Worm (Caenorhabditis elegans) whole organism, L2 larva: ENCODE measurements around the gene pat-9.

Experiments
- C34F6.9 ChIP-seq: fragments of 150-350 bp; optimal IDR thresholded peaks from 2 replicates; lab custom pipeline; 2014; ENCODE audit warnings: missing biosample characterization, missing genetic modification characterization
- F13H6.1 ChIP-seq: sonication (generic microtip); optimal IDR thresholded peaks from 2 replicates; lab custom pipeline; 2016; ENCODE audit warnings: missing genetic modification characterization, missing compliant biosample characterization
- Y55F3AM.14 ChIP-seq: fragments of 200-800 bp; sonication (Bioruptor generic); optimal IDR thresholded peaks from 2 replicates; lab custom pipeline; 2018; ENCODE audit warnings: mild to moderate bottlenecking, missing genetic modification characterization, missing compliant biosample characterization
- aly-2 ChIP-seq: fragments of 150-350 bp; optimal IDR thresholded peaks from 2 replicates; lab custom pipeline; 2014; ENCODE audit warnings: missing biosample characterization, missing genetic modification characterization
- blmp-1 ChIP-seq: sonication (generic microtip); optimal IDR thresholded peaks from 2 replicates; lab custom pipeline; 2017; ENCODE audit warnings: missing genetic modification characterization, mild to moderate bottlenecking, missing compliant biosample characterization, antibody characterized with exemption, moderate library complexity; ENCODE audit not compliant: insufficient read depth
- ceh-16 ChIP-seq: fragments of 150-350 bp; optimal IDR thresholded peaks from 2 replicates; lab custom pipeline; 2014; ENCODE audit warnings: missing biosample characterization, missing genetic modification characterization
- ceh-82 ChIP-seq: fragments of 150-350 bp; optimal IDR thresholded peaks from 2 replicates; lab custom pipeline; 2014; ENCODE audit warnings: missing biosample characterization, missing genetic modification characterization
- crh-2 ChIP-seq: sonication (generic microtip); optimal IDR thresholded peaks from 2 replicates; lab custom pipeline; 2017; ENCODE audit warnings: missing biosample characterization, missing genetic modification characterization
- dmd-4 ChIP-seq: sonication (generic microtip); optimal IDR thresholded peaks from 2 replicates; lab custom pipeline; 2017; ENCODE audit warnings: missing biosample characterization, missing genetic modification characterization
- egl-27 ChIP-seq: sonication (generic microtip); optimal IDR thresholded peaks from 3 replicates; lab custom pipeline; 2017; ENCODE audit warnings: missing biosample characterization, missing genetic modification reagents, missing genetic modification characterization
- elt-1 ChIP-seq: fragments of 150-350 bp; optimal IDR thresholded peaks from 2 replicates; lab custom pipeline; 2014; ENCODE audit warnings: missing biosample characterization, missing genetic modification characterization
- elt-3 ChIP-seq: sonication (generic microtip); optimal IDR thresholded peaks from 2 replicates; lab custom pipeline; 2017; ENCODE audit warnings: missing biosample characterization, missing genetic modification characterization
- gmeb-1 ChIP-seq: fragments of 150-350 bp; optimal IDR thresholded peaks from 2 replicates; lab custom pipeline; 2014; ENCODE audit warnings: missing biosample characterization, missing genetic modification characterization
- lin-11 ChIP-seq: fragments of 150-350 bp; sonication (generic microtip); optimal IDR thresholded peaks from 2 replicates; lab custom pipeline; 2014; ENCODE audit warnings: missing biosample characterization, missing genetic modification characterization, inconsistent platforms, mixed read lengths
- lin-13 ChIP-seq: fragments of 150-350 bp; optimal IDR thresholded peaks from 2 replicates; lab custom pipeline; 2014; ENCODE audit warnings: missing biosample characterization, missing genetic modification reagents, missing genetic modification characterization
- lin-39 ChIP-seq: fragments of 150-350 bp; optimal IDR thresholded peaks from 2 replicates; lab custom pipeline; 2014; ENCODE audit warnings: missing biosample characterization, missing genetic modification reagents, missing genetic modification characterization
- mab-5 ChIP-seq: fragments of 150-350 bp; optimal IDR thresholded peaks from 2 replicates; lab custom pipeline; 2014; ENCODE audit warnings: missing biosample characterization, missing genetic modification characterization
- mbf-1 ChIP-seq: sonication (generic microtip); optimal IDR thresholded peaks from 2 replicates; lab custom pipeline; 2017; ENCODE audit warnings: missing biosample characterization, missing genetic modification characterization
- mdl-1 ChIP-seq, 2 experiments: fragments of 150-350 bp in 1 of 2; sonication (generic microtip) in 1 of 2; optimal IDR thresholded peaks; 2 replicates each; lab custom pipeline; 2017; ENCODE audit warnings: missing biosample characterization in 2 of 2, missing genetic modification characterization in 2 of 2
- nhr-10 ChIP-seq: sonication (generic microtip); optimal IDR thresholded peaks from 2 replicates; lab custom pipeline; 2017; ENCODE audit warnings: missing biosample characterization, missing genetic modification characterization
- nhr-11 ChIP-seq: fragments of 150-350 bp; optimal IDR thresholded peaks from 2 replicates; lab custom pipeline; 2014; ENCODE audit warnings: missing biosample characterization, missing genetic modification characterization
- nhr-12 ChIP-seq: fragments of 150-350 bp; optimal IDR thresholded peaks from 2 replicates; lab custom pipeline; 2014; ENCODE audit warnings: missing biosample characterization, missing genetic modification characterization
- nhr-129 ChIP-seq: fragments of 150-350 bp; optimal IDR thresholded peaks from 2 replicates; lab custom pipeline; 2014; ENCODE audit warnings: missing biosample characterization, missing genetic modification characterization
- nhr-21 ChIP-seq: fragments of 150-350 bp; optimal IDR thresholded peaks from 2 replicates; lab custom pipeline; 2014; ENCODE audit warnings: missing biosample characterization, missing genetic modification characterization
- nhr-25 ChIP-seq: fragments of 150-350 bp; sonication (generic microtip); optimal IDR thresholded peaks from 3 replicates; lab custom pipeline; 2014; ENCODE audit warnings: missing biosample characterization, missing genetic modification characterization
- nhr-6 ChIP-seq: fragments of 150-350 bp; optimal IDR thresholded peaks from 2 replicates; lab custom pipeline; 2014; ENCODE audit warnings: missing biosample characterization, missing genetic modification characterization
- sem-4 ChIP-seq: fragments of 150-350 bp; optimal IDR thresholded peaks from 2 replicates; lab custom pipeline; 2014; ENCODE audit warnings: missing biosample characterization, missing genetic modification reagents, missing genetic modification characterization
- skn-1 ChIP-seq: sonication (generic microtip); optimal IDR thresholded peaks from 2 replicates; lab custom pipeline; 2017; ENCODE audit warnings: missing biosample characterization, missing genetic modification characterization
- sma-3 ChIP-seq: sonication (generic microtip); optimal IDR thresholded peaks from 2 replicates; lab custom pipeline; 2016; ENCODE audit warnings: missing genetic modification reagents, missing genetic modification characterization, missing compliant biosample characterization
- sma-9 ChIP-seq, 2 experiments: fragments of 150-350 bp in 1 of 2; sonication (generic microtip) in 1 of 2; optimal IDR thresholded peaks; 2 replicates each; lab custom pipeline; 2014 to 2016; ENCODE audit warnings: missing genetic modification characterization in 2 of 2, mild to moderate bottlenecking in 1 of 2, missing biosample characterization in 1 of 2, missing compliant biosample characterization in 1 of 2, missing genetic modification reagents in 1 of 2, moderate library complexity in 1 of 2
- snpc-4 ChIP-seq: fragments of 150-350 bp; optimal IDR thresholded peaks from 2 replicates; lab custom pipeline; 2014; ENCODE audit warnings: missing biosample characterization, missing genetic modification characterization
- unc-39 ChIP-seq: fragments of 150-350 bp; optimal IDR thresholded peaks from 2 replicates; lab custom pipeline; 2014; ENCODE audit warnings: missing biosample characterization, missing genetic modification characterization
- unc-55 ChIP-seq: fragments of 150-350 bp; sonication (generic microtip); optimal IDR thresholded peaks from 3 replicates; lab custom pipeline; 2014; ENCODE audit warnings: missing biosample characterization, missing genetic modification reagents, missing genetic modification characterization
- zag-1 ChIP-seq: fragments of 150-350 bp; optimal IDR thresholded peaks from 2 replicates; lab custom pipeline; 2014; ENCODE audit warnings: missing biosample characterization, missing genetic modification characterization
- ztf-11 ChIP-seq: sonication (generic microtip); optimal IDR thresholded peaks from 2 replicates; lab custom pipeline; 2017; ENCODE audit warnings: missing biosample characterization, missing genetic modification characterization
- ztf-4 ChIP-seq: fragments of 150-350 bp; optimal IDR thresholded peaks from 2 replicates; lab custom pipeline; 2014; ENCODE audit warnings: missing biosample characterization, missing genetic modification characterization

The pat-9 gene

DNA sequence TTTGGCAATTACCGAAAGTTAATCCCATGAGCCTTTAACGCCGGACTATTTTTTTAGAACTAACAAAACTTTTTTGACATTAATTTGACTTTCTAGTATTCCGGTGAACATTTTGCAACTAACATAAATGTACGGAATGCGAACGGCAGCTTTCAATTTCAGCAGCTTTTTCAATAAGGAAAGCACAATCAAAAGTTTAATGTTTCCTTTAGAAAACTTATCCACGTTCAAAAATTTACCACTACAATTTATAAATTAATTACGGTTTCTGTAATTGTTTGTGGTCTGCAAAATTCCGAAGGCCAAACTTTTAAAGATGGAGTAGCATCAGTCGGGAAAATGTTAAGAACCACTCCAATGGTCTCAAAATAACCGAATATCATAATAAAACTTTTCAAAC lies 3.7 kb downstream of the pat-9 start, which contains the start of gene osm-1:
osm-1 (plus strand) TSS at position 301 of the 400 bp plus-strand sequence.
- no peak for TF ChIP-seq mab-5 (tag; lab: Kevin White, UChicago)
- TF ChIP-seq sma-3 (GFP tag; lab: Kevin White, UChicago): no peak
- no peak for TF ChIP-seq lin-13 (GFP tag; lab: Kevin White, UChicago)
- no peak for TF ChIP-seq F13H6.1 (tag; lab: Kevin White, UChicago)
- no peak for TF ChIP-seq ceh-82 (tag; lab: Kevin White, UChicago)
- no peak for TF ChIP-seq blmp-1 (tag; lab: Kevin White, UChicago)
- no peak for TF ChIP-seq crh-2 (tag; lab: Kevin White, UChicago)
- no peak for TF ChIP-seq aly-2
- TF ChIP-seq mdl-1 (tag; optimal IDR thresholded peaks at IDR 0.05; lab: Kevin White, UChicago): no peak
- no peak for TF ChIP-seq egl-27 (tag; lab: Kevin White, UChicago)
- TF ChIP-seq nhr-129: no peak
- TF ChIP-seq nhr-10 (tag; lab: Kevin White, UChicago): no peak
- no peak for TF ChIP-seq elt-3 (tag; lab: Kevin White, UChicago)
- TF ChIP-seq lin-39: no peak

DNA sequence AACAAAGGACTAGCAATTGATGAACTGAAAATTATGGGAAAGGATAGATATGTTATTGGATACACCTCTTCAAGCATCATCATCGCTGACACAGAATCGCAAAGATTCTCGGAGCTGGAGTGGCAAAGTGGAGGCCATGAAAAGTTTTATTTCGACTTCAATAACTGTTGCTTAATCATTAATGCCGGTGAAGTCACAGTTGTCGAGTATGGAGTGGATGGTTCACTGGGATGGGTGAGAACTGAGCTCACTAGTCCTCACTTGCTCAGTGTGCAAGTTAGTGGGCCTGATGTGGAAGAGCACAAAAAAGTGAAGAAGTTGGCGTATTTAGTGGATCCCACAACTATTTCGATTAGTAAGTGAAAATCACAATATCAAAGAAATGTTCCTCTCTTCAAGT lies 7.2 kb downstream of the pat-9 start:
- TF ChIP-seq mab-5 (tag; lab: Kevin White, UChicago) (no peak), sma-9 (GFP tag; optimal IDR thresholded peaks at IDR 0.05; lab: Kevin White, UChicago) (no peak), sma-9 (tag; optimal IDR thresholded peaks at IDR 0.05; lab: Kevin White, UChicago) (no peak), lin-39 (no peak), unc-39 (tag; lab: Kevin White, UChicago) (no peak), lin-11 (tag; lab: Kevin White, UChicago) (no peak), aly-2 (no peak), ztf-11 (tag; lab: Kevin White, UChicago) (no peak), ztf-4 (tag; lab: Kevin White, UChicago) (no peak), nhr-12 (no peak), elt-1 (tag; lab: Kevin White, UChicago) (no peak), ceh-82 (tag; lab: Kevin White, UChicago) (no peak), nhr-25 (tag; lab: Kevin White, UChicago) (no peak)

DNA sequence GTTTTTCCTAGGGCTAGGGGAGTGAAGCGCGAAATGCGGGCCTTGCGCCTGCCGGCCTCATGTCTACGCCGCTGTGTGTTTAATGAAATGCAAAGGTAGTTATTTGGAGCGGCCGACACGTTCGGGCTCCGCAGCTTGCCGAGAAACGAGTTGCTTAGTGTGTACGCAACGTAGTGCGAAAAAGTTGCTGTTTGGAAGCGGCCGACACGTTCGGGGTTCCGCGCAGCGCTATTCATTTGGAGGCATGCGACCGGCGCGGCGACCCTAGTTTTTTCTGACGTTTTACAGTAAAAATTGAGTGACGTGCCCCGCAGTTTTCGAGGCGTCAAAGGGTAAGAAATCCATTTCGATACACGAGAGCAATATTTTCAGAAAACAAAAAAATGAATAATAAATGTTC lies 9.0 kb downstream of the pat-9 start:
- TF ChIP-seq mab-5 (tag; lab: Kevin White, UChicago): no peak
- TF ChIP-seq dmd-4: no peak
- no peak for TF ChIP-seq F13H6.1 (tag; lab: Kevin White, UChicago)
- TF ChIP-seq C34F6.9 (tag; lab: Kevin White, UChicago): no peak
- no peak for TF ChIP-seq skn-1 (tag; lab: Kevin White, UChicago)
- peak; percentile 47 for TF ChIP-seq snpc-4
- TF ChIP-seq Y55F3AM.14 (GFP tag; lab: Kevin White, UChicago): no peak
- TF ChIP-seq, all 48 proteins: peak for 1

DNA sequence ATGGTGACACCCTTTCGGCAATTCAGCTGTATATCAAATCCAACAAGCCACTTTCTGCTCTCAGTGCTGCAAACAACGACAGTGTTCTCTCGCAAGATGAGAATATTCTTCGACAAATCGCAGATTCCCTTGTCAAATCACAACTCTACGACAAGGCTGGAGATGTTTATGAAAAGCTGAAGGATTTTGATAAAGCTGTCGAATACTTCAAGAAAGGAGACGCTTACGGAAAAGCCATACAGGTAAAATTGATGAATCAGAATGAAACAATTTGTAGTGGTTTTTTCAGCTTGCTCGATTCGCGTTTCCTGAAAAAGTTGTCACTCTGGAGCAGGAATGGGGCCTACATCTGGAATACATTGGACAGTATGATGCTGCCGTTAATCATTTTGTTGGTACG lies 9.4 kb downstream of the pat-9 start:
- TF ChIP-seq unc-39 (tag; lab: Kevin White, UChicago) (no peak), unc-55 (no peak), nhr-11 (tag; lab: Kevin White, UChicago) (no peak), lin-13 (GFP tag; lab: Kevin White, UChicago) (no peak), nhr-12 (no peak), ceh-82 (tag; lab: Kevin White, UChicago) (no peak), nhr-6 (tag; lab: Kevin White, UChicago) (no peak), crh-2 (tag; lab: Kevin White, UChicago) (no peak), ztf-11 (tag; lab: Kevin White, UChicago) (no peak), mbf-1 (tag; lab: Kevin White, UChicago) (no peak), gmeb-1 (tag; lab: Kevin White, UChicago) (no peak), mdl-1 (tag; optimal IDR thresholded peaks at IDR 0.05; lab: Kevin White, UChicago) (no peak), nhr-21 (no peak), skn-1 (tag; lab: Kevin White, UChicago) (no peak), mab-5 (tag; lab: Kevin White, UChicago) (no peak), ceh-16 (no peak), snpc-4 (no peak), sem-4 (tag; lab: Kevin White, UChicago) (no peak), zag-1 (tag; lab: Kevin White, UChicago) (no peak)
- TF ChIP-seq, all 48 proteins: peak for 0
